Fruit fly (Drosophila melanogaster) whole organism, embryonic: ENCODE measurements around the gene ry.

Experiments used
- Bgb ChIP-seq: fragments of 200-800 bp; sonication (Bioruptor generic); IDR thresholded peaks from 2 replicates; pipeline ENCODE4 v1.3.6; 2022; ENCODE audit warnings: missing biosample characterization, missing genetic modification characterization; ENCODE audit not compliant: partially characterized antibody
- CG10565 ChIP-seq: fragments of 200-800 bp; sonication (Bioruptor generic); optimal IDR thresholded peaks from 3 replicates; lab custom pipeline; 2016; ENCODE audit warnings: missing biosample characterization, mild to moderate bottlenecking, missing genetic modification characterization
- CG10654 ChIP-seq: fragments of 200-800 bp; sonication (Bioruptor generic); optimal IDR thresholded peaks from 2 replicates; lab custom pipeline; 2016; ENCODE audit warnings: missing biosample characterization, missing genetic modification characterization
- CG11504 ChIP-seq: fragments of 200-800 bp; sonication (Bioruptor generic); optimal IDR thresholded peaks from 3 replicates; lab custom pipeline; 2019; ENCODE audit warnings: missing biosample characterization, mild to moderate bottlenecking, missing genetic modification characterization, moderate library complexity
- CG12219 ChIP-seq: fragments of 200-800 bp; sonication (Bioruptor generic); optimal IDR thresholded peaks from 3 replicates; lab custom pipeline; 2018; ENCODE audit warnings: missing biosample characterization, mild to moderate bottlenecking, missing genetic modification characterization
- CG12769 ChIP-seq: fragments of 200-800 bp; sonication (Bioruptor generic); optimal IDR thresholded peaks from 2 replicates; lab custom pipeline; 2019; ENCODE audit warnings: missing biosample characterization, mild to moderate bottlenecking, missing genetic modification characterization, moderate library complexity
- CG14441 ChIP-seq: fragments of 200-800 bp; sonication (Bioruptor generic); IDR thresholded peaks from 2 replicates; pipeline ENCODE4 v1.3.6; 2022; ENCODE audit warnings: missing biosample characterization, missing genetic modification characterization
- CG14965 ChIP-seq: fragments of 200-800 bp; sonication (Bioruptor generic); optimal IDR thresholded peaks from 2 replicates; lab custom pipeline; 2016; ENCODE audit warnings: missing biosample characterization, missing genetic modification characterization, borderline replicate concordance
- CG17361 ChIP-seq: fragments of 200-800 bp; sonication (Bioruptor generic); IDR thresholded peaks from 3 replicates; pipeline ENCODE4 v1.3.6; 2022; ENCODE audit warnings: missing biosample characterization, missing genetic modification characterization
- CG18262 ChIP-seq: fragments of 200-800 bp; optimal IDR thresholded peaks from 3 replicates; lab custom pipeline; 2019; ENCODE audit warnings: missing biosample characterization, mild to moderate bottlenecking, missing genetic modification characterization, moderate library complexity
- CG18619 ChIP-seq: fragments of 200-800 bp; sonication (Bioruptor generic); optimal IDR thresholded peaks from 3 replicates; lab custom pipeline; 2017; ENCODE audit warnings: missing biosample characterization, mild to moderate bottlenecking, missing genetic modification characterization
- CG18764 ChIP-seq: fragments of 200-800 bp; sonication (Bioruptor generic); optimal IDR thresholded peaks from 3 replicates; lab custom pipeline; 2016; ENCODE audit warnings: missing biosample characterization, missing genetic modification characterization
- CG2712 ChIP-seq: fragments of 200-800 bp; optimal IDR thresholded peaks from 3 replicates; lab custom pipeline; 2019; ENCODE audit warnings: missing biosample characterization, mild to moderate bottlenecking, missing genetic modification characterization, moderate library complexity
- CG32532 ChIP-seq: fragments of 200-800 bp; sonication (Bioruptor generic); IDR thresholded peaks from 2 replicates; pipeline ENCODE4 v1.3.6; 2022; ENCODE audit warnings: missing biosample characterization, missing genetic modification characterization
- CG3838 ChIP-seq: fragments of 200-800 bp; sonication (Bioruptor generic); optimal IDR thresholded peaks from 3 replicates; lab custom pipeline; 2016; ENCODE audit warnings: missing biosample characterization, missing genetic modification characterization
- CG3995 ChIP-seq: fragments of 200-800 bp; sonication (Bioruptor generic); optimal IDR thresholded peaks from 3 replicates; lab custom pipeline; 2016; ENCODE audit warnings: missing biosample characterization, missing genetic modification characterization
- CG6689 ChIP-seq: fragments of 200-800 bp; sonication (Bioruptor generic); IDR thresholded peaks from 2 replicates; pipeline ENCODE4 v1.3.6; 2022; ENCODE audit warnings: missing biosample characterization, missing genetic modification characterization
- CG6854 ChIP-seq: fragments of 200-800 bp; sonication (Bioruptor generic); optimal IDR thresholded peaks from 3 replicates; lab custom pipeline; 2017; ENCODE audit warnings: missing biosample characterization, mild to moderate bottlenecking, missing genetic modification characterization
- CG7357 ChIP-seq: fragments of 200-800 bp; sonication (Bioruptor generic); IDR thresholded peaks from 3 replicates; pipeline ENCODE4 v1.3.6; 2022; ENCODE audit warnings: missing biosample characterization, missing genetic modification characterization
- CG8089 ChIP-seq: fragments of 200-800 bp; sonication (Bioruptor generic); optimal IDR thresholded peaks from 3 replicates; lab custom pipeline; 2016; ENCODE audit warnings: missing biosample characterization, missing genetic modification characterization
- CG8388 ChIP-seq: fragments of 200-800 bp; sonication (Bioruptor generic); optimal IDR thresholded peaks from 2 replicates; lab custom pipeline; 2019; ENCODE audit warnings: missing biosample characterization, mild to moderate bottlenecking, missing genetic modification characterization, moderate library complexity
- CG8478 ChIP-seq: fragments of >200 bp; optimal IDR thresholded peaks from 2 replicates; lab custom pipeline; 2018
- CG8944 ChIP-seq: fragments of 200-800 bp; sonication (Bioruptor generic); optimal IDR thresholded peaks from 3 replicates; lab custom pipeline; 2016; ENCODE audit warnings: missing biosample characterization, missing genetic modification characterization
- Doc2 ChIP-seq: fragments of 200-800 bp; sonication (Bioruptor generic); IDR thresholded peaks from 2 replicates; pipeline ENCODE4 v1.3.6; 2022; ENCODE audit warnings: missing biosample characterization, missing genetic modification characterization
- HHEX ChIP-seq: fragments of 200-800 bp; sonication (Bioruptor generic); optimal IDR thresholded peaks from 3 replicates; lab custom pipeline; 2017; ENCODE audit warnings: missing biosample characterization, mild to moderate bottlenecking, missing genetic modification characterization, missing genetic modification reagents
- Hmx ChIP-seq: fragments of 200-800 bp; sonication (Bioruptor generic); optimal IDR thresholded peaks from 2 replicates; lab custom pipeline; 2016; ENCODE audit warnings: missing biosample characterization, missing genetic modification characterization
- Kr ChIP-seq: fragments of 200-800 bp; sonication (Bioruptor generic); optimal IDR thresholded peaks from 2 replicates; lab custom pipeline; 2017; ENCODE audit warnings: missing biosample characterization, mild to moderate bottlenecking, missing genetic modification characterization
- Lim3 ChIP-seq: fragments of 200-800 bp; sonication (Bioruptor generic); IDR thresholded peaks from 2 replicates; pipeline ENCODE4 v1.3.6; 2022; ENCODE audit warnings: missing biosample characterization, missing genetic modification characterization
- Sry-δ ChIP-seq: fragments of 200-800 bp; sonication (Bioruptor generic); optimal IDR thresholded peaks from 2 replicates; lab custom pipeline; 2016; ENCODE audit warnings: missing biosample characterization, missing genetic modification characterization
- TFAM ChIP-seq: fragments of 200-800 bp; sonication (Bioruptor generic); optimal IDR thresholded peaks from 2 replicates; lab custom pipeline; 2017; ENCODE audit warnings: missing biosample characterization, missing genetic modification characterization, inconsistent platforms
- Tbp ChIP-seq: fragments of >200 bp; optimal IDR thresholded peaks from 2 replicates; lab custom pipeline; 2018; ENCODE audit warnings: missing biosample characterization, missing genetic modification characterization
- Xbp1 ChIP-seq: fragments of 200-800 bp; sonication (Bioruptor generic); optimal IDR thresholded peaks from 3 replicates; lab custom pipeline; 2016; ENCODE audit warnings: missing biosample characterization, mild to moderate bottlenecking, missing genetic modification characterization
- ac ChIP-seq: fragments of 200-800 bp; sonication (Bioruptor generic); optimal IDR thresholded peaks from 3 replicates; lab custom pipeline; 2017; ENCODE audit warnings: missing biosample characterization, mild to moderate bottlenecking, missing genetic modification characterization
- ato ChIP-seq: fragments of 200-800 bp; sonication (Bioruptor generic); IDR thresholded peaks from 2 replicates; pipeline ENCODE4 v1.3.6; 2022; ENCODE audit warnings: missing biosample characterization, missing genetic modification characterization; ENCODE audit not compliant: partially characterized antibody
- chn ChIP-seq: fragments of 200-800 bp; sonication (Bioruptor generic); optimal IDR thresholded peaks from 2 replicates; lab custom pipeline; 2016; ENCODE audit warnings: missing biosample characterization, missing genetic modification characterization
- ewg ChIP-seq: fragments of 200-800 bp; sonication (Bioruptor generic); optimal IDR thresholded peaks from 3 replicates; lab custom pipeline; 2017; ENCODE audit warnings: mild to moderate bottlenecking, missing biosample characterization, missing genetic modification reagents, missing genetic modification characterization
- fd102C ChIP-seq: fragments of 200-800 bp; sonication (Bioruptor generic); optimal IDR thresholded peaks from 2 replicates; lab custom pipeline; 2018; ENCODE audit warnings: missing biosample characterization, mild to moderate bottlenecking, missing genetic modification characterization, moderate library complexity
- gcm2 ChIP-seq: fragments of 200-800 bp; sonication (Bioruptor generic); optimal IDR thresholded peaks from 2 replicates; lab custom pipeline; 2016; ENCODE audit warnings: missing biosample characterization, missing genetic modification characterization
- gt ChIP-seq: fragments of 200-800 bp; sonication (Bioruptor generic); IDR thresholded peaks from 2 replicates; pipeline ENCODE4 v1.3.6; 2022; ENCODE audit warnings: missing biosample characterization, missing genetic modification characterization
- ham ChIP-seq: fragments of 200-800 bp; sonication (Bioruptor generic); IDR thresholded peaks from 2 replicates; pipeline ENCODE4 v1.3.6; 2022; ENCODE audit warnings: missing biosample characterization, missing genetic modification characterization
- jigr1 ChIP-seq: fragments of 200-800 bp; sonication (Bioruptor generic); IDR thresholded peaks from 3 replicates; pipeline ENCODE4 v1.3.6; 2022; ENCODE audit warnings: missing biosample characterization, missing genetic modification characterization
- luna ChIP-seq: fragments of 200-800 bp; sonication (Bioruptor generic); optimal IDR thresholded peaks from 2 replicates; lab custom pipeline; 2016; ENCODE audit warnings: missing biosample characterization, missing genetic modification characterization
- nerfin-1 ChIP-seq: fragments of 200-800 bp; sonication (Bioruptor generic); optimal IDR thresholded peaks from 3 replicates; lab custom pipeline; 2019; ENCODE audit warnings: missing biosample characterization, mild to moderate bottlenecking, missing genetic modification characterization, moderate library complexity
- peb ChIP-seq: fragments of 200-800 bp; sonication (Bioruptor generic); IDR thresholded peaks from 2 replicates; pipeline ENCODE4 v1.3.6; 2022; ENCODE audit warnings: missing biosample characterization, missing genetic modification characterization
- prd ChIP-seq, 3 experiments: fragments of >200 bp in 2 of 3; fragments of 200-800 bp in 1 of 3; sonication (Bioruptor generic) in 1 of 3; optimal IDR thresholded peaks in 2 of 3; IDR thresholded peaks in 1 of 3; 2 replicates in 2 of 3; 3 replicates in 1 of 3; pipeline versions ENCODE4 v1.3.6 to Lab custom; 2017 to 2022; ENCODE audit warnings: missing biosample characterization in 1 of 3, missing genetic modification characterization in 1 of 3
- run ChIP-seq: fragments of 200-800 bp; sonication (Bioruptor generic); optimal IDR thresholded peaks from 3 replicates; lab custom pipeline; 2018; ENCODE audit warnings: missing biosample characterization, mild to moderate bottlenecking, missing genetic modification characterization
- sisA ChIP-seq: fragments of 200-800 bp; sonication (Bioruptor generic); IDR thresholded peaks from 2 replicates; pipeline ENCODE4 v1.3.6; 2022; ENCODE audit warnings: missing biosample characterization, missing genetic modification characterization
- tin ChIP-seq: fragments of 200-800 bp; sonication (Bioruptor generic); optimal IDR thresholded peaks from 3 replicates; lab custom pipeline; 2016; ENCODE audit warnings: missing biosample characterization, missing genetic modification characterization
- tll ChIP-seq, 2 experiments: fragments of 200-800 bp in 1 of 2; fragments of >200 bp in 1 of 2; sonication (Bioruptor generic) in 1 of 2; optimal IDR thresholded peaks; 2 replicates each; lab custom pipeline; 2017 to 2019; ENCODE audit warnings: missing biosample characterization in 2 of 2, missing genetic modification characterization in 2 of 2, mild to moderate bottlenecking in 1 of 2, moderate library complexity in 1 of 2

The ry gene

DNA sequence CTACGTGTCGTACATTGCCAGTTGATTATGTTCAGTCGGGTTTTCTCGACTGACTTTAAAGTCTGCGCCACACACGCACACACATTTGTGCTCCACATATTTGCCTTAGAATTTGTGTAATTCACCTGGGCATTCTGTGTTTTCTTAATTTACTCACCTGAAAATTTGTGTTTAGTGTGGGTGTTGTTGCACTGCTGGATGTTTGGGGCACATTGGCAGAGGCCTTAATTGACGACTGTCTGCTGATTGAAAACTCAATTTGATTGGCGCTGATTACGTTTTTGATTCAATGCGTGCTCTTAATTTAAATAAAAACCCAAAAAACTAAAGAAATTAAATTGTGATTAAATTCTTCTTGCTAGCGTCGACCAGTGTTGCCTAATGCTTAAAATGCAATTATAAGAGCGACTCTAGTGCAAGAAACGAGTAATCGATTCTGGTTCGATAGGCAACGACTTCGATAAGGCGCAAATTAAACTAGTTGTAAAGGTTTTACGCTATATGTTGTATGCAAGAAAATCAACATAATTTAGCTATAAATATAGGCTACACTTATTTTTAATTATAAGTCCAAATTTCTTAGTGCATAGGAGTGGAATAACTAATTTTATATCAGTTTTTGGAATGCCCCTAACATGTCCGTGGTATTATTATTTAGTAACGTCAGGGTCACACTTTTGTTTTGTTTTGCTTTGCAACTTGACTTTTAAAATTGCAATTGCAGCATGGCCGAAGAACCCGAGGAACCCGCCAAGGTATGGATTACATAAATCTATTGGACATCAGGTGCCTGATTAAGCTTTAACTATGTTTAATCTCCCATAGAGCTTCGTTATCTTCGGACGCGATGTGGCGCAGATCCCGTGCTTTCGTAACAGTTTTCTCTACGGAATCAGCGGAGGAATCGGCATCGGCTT is 1.8 kb upstream of the ry start, which contains the start of the genes CG46281 and CG46280 (continued):
- TF ChIP-seq chn (GFP tag; lab: Kevin White, UChicago) (no peak), CG11504 (tag; lab: Kevin White, UChicago) (no peak), tll (GFP tag; optimal IDR thresholded peaks at IDR 0.05; lab: Kevin White, UChicago) (peak in 1 of 2 experiments; percentile 68), jigr1 (GFP tag; lab: Robert Waterston, UW) (no peak), CG17361 (GFP tag; lab: Robert Waterston, UW) (no peak; the same call in 2 of the 3 replicates), run (tag; lab: Kevin White, UChicago) (no peak), ato (no peak; the same call in 1 of the 2 replicates), CG2712 (tag; lab: Kevin White, UChicago) (no peak), luna (no peak), CG7357 (GFP tag; lab: Robert Waterston, UW) (no peak), ac (GFP tag; lab: Kevin White, UChicago) (no peak), CG12219 (GFP tag; lab: Kevin White, UChicago) (no peak), HHEX (GFP tag; lab: Kevin White, UChicago) (no peak), tin (GFP tag; lab: Kevin White, UChicago) (peak; percentile 29), gcm2 (GFP tag; lab: Kevin White, UChicago) (no peak), Doc2 (GFP tag; lab: Robert Waterston, UW) (no peak), gt (GFP tag; lab: Robert Waterston, UW) (no peak), CG18764 (GFP tag; lab: Kevin White, UChicago) (no peak), CG18619 (no peak), TFAM (GFP tag; lab: Kevin White, UChicago) (no peak), peb (GFP tag; lab: Robert Waterston, UW) (no peak), nerfin-1 (tag; lab: Kevin White, UChicago) (peak; percentile 43), CG18262 (tag; lab: Kevin White, UChicago) (no peak), CG6689 (GFP tag; lab: Robert Waterston, UW) (no peak), ewg (GFP tag; lab: Kevin White, UChicago) (no peak), Bgb (GFP tag; lab: Robert Waterston, UW) (0 out of 2 replicates have a peak, but pooled peaks have one; percentile 28), CG3838 (GFP tag; lab: Kevin White, UChicago) (no peak), CG8478 (lab: Kevin White, UChicago) (no peak), Xbp1 (peak; percentile 50), CG12769 (tag; lab: Kevin White, UChicago) (no peak), ham (GFP tag; lab: Robert Waterston, UW) (no peak), CG3995 (GFP tag; lab: Kevin White, UChicago) (no peak), Sry-δ (GFP tag; lab: Kevin White, UChicago) (peak; percentile 74), Kr (GFP tag; lab: Kevin White, UChicago) (no peak), CG32532 (no peak), Lim3 (GFP tag; lab: Robert Waterston, UW) (no peak), CG10654 (GFP tag; lab: Kevin White, UChicago) (no peak), CG10565 (GFP tag; lab: Kevin White, UChicago) (no peak), sisA (GFP tag; lab: Robert Waterston, UW) (no peak), prd (optimal IDR thresholded peaks at IDR 0.05; lab: Kevin White, UChicago) (no peak), prd (GFP tag; IDR thresholded peaks at IDR 0.05; lab: Robert Waterston, UW) (no peak), CG6854 (GFP tag; lab: Kevin White, UChicago) (no peak), Hmx (GFP tag; lab: Kevin White, UChicago) (no peak), CG14441 (GFP tag; lab: Robert Waterston, UW) (no peak), CG8089 (GFP tag; lab: Kevin White, UChicago) (no peak), CG8388 (GFP tag; lab: Kevin White, UChicago) (no peak), Tbp (GFP tag; lab: Kevin White, UChicago) (peak; percentile 32), CG8944 (GFP tag; lab: Kevin White, UChicago) (no peak), fd102C (GFP tag; lab: Kevin White, UChicago) (no peak), CG14965 (GFP tag; lab: Kevin White, UChicago) (no peak)
